Fruit fly (Drosophila melanogaster) whole organism, embryonic: Measurements from ENCODE around the gene mRpL20.

Experiments
- BEAF-32 ChIP-seq: fragments of 200-800 bp; sonication (Bioruptor generic); optimal IDR thresholded peaks from 3 replicates; lab custom pipeline; 2017; ENCODE audit warnings: missing biosample characterization, missing genetic modification characterization, mild to moderate bottlenecking, moderate library complexity, missing genetic modification reagents
- CG12391 ChIP-seq: fragments of 200-800 bp; sonication (Bioruptor generic); optimal IDR thresholded peaks from 3 replicates; lab custom pipeline; 2018; ENCODE audit warnings: missing biosample characterization, mild to moderate bottlenecking, missing genetic modification characterization, moderate library complexity
- CG13123 ChIP-seq: fragments of 200-800 bp; sonication (Bioruptor generic); optimal IDR thresholded peaks from 2 replicates; lab custom pipeline; 2016; ENCODE audit warnings: missing biosample characterization, missing genetic modification characterization
- CG13894 ChIP-seq: fragments of 200-800 bp; sonication (Bioruptor generic); optimal IDR thresholded peaks from 3 replicates; lab custom pipeline; 2018; ENCODE audit warnings: missing biosample characterization, mild to moderate bottlenecking, missing genetic modification characterization, moderate library complexity
- CG14710 ChIP-seq: fragments of 200-800 bp; sonication (Bioruptor generic); optimal IDR thresholded peaks from 3 replicates; lab custom pipeline; 2019; ENCODE audit warnings: missing biosample characterization, mild to moderate bottlenecking, missing genetic modification characterization, moderate library complexity
- CG15269 ChIP-seq: fragments of 200-800 bp; sonication (Bioruptor generic); optimal IDR thresholded peaks from 2 replicates; lab custom pipeline; 2018; ENCODE audit warnings: missing biosample characterization, mild to moderate bottlenecking, missing genetic modification characterization, moderate library complexity
- CG15696 ChIP-seq: fragments of 200-800 bp; sonication (Bioruptor generic); optimal IDR thresholded peaks from 2 replicates; lab custom pipeline; 2019; ENCODE audit warnings: missing biosample characterization, mild to moderate bottlenecking, missing genetic modification characterization, moderate library complexity
- CG17328 ChIP-seq: fragments of 200-800 bp; sonication (Bioruptor generic); IDR thresholded peaks from 2 replicates; pipeline ENCODE4 v1.3.6; 2022; ENCODE audit warnings: missing biosample characterization, missing genetic modification characterization
- CG17829 ChIP-seq: fragments of 200-800 bp; optimal IDR thresholded peaks from 2 replicates; lab custom pipeline; 2019; ENCODE audit warnings: missing biosample characterization, mild to moderate bottlenecking, missing genetic modification characterization, moderate library complexity
- CG18262 ChIP-seq: fragments of 200-800 bp; optimal IDR thresholded peaks from 3 replicates; lab custom pipeline; 2019; ENCODE audit warnings: missing biosample characterization, mild to moderate bottlenecking, missing genetic modification characterization, moderate library complexity
- CG31365 ChIP-seq: fragments of 200-800 bp; sonication (Bioruptor generic); optimal IDR thresholded peaks from 2 replicates; lab custom pipeline; 2018; ENCODE audit warnings: missing biosample characterization, mild to moderate bottlenecking, missing genetic modification characterization
- CG32772 ChIP-seq: fragments of 200-800 bp; sonication (Bioruptor generic); IDR thresholded peaks from 2 replicates; pipeline ENCODE4 v1.3.6; 2022; ENCODE audit warnings: missing biosample characterization, missing genetic modification characterization
- CG34224 ChIP-seq: fragments of 200-800 bp; sonication (Bioruptor generic); IDR thresholded peaks from 3 replicates; pipeline ENCODE4 v1.3.6; 2022; ENCODE audit warnings: missing biosample characterization, missing genetic modification characterization; ENCODE audit not compliant: partially characterized antibody
- CG34422 ChIP-seq: fragments of 200-800 bp; sonication (Bioruptor generic); IDR thresholded peaks from 3 replicates; pipeline ENCODE4 v1.3.6; 2022; ENCODE audit warnings: missing biosample characterization, missing genetic modification characterization
- CG3847 ChIP-seq: fragments of 200-800 bp; sonication (Bioruptor generic); IDR thresholded peaks from 2 replicates; pipeline ENCODE4 v1.3.6; 2022; ENCODE audit warnings: missing biosample characterization, missing genetic modification characterization
- CG6689 ChIP-seq: fragments of 200-800 bp; sonication (Bioruptor generic); IDR thresholded peaks from 2 replicates; pipeline ENCODE4 v1.3.6; 2022; ENCODE audit warnings: missing biosample characterization, missing genetic modification characterization
- CG7963 ChIP-seq: fragments of 200-800 bp; sonication (Bioruptor generic); IDR thresholded peaks from 3 replicates; pipeline ENCODE4 v1.3.6; 2022; ENCODE audit warnings: missing biosample characterization, missing genetic modification characterization; ENCODE audit not compliant: partially characterized antibody
- CG9932 ChIP-seq: fragments of 200-800 bp; sonication (Bioruptor generic); IDR thresholded peaks from 2 replicates; pipeline ENCODE4 v1.3.6; 2022; ENCODE audit warnings: missing biosample characterization, missing genetic modification characterization
- Dll ChIP-seq: fragments of 200-800 bp; sonication (Bioruptor generic); IDR thresholded peaks from 4 replicates; pipeline ENCODE4 v1.3.6; 2022; ENCODE audit warnings: missing biosample characterization, missing genetic modification characterization; ENCODE audit not compliant: partially characterized antibody
- Doc3 ChIP-seq: fragments of 200-800 bp; sonication (Bioruptor generic); IDR thresholded peaks from 3 replicates; pipeline ENCODE4 v1.3.6; 2022; ENCODE audit warnings: missing biosample characterization, missing genetic modification characterization; ENCODE audit not compliant: partially characterized antibody
- Ets97D ChIP-seq: fragments of 200-800 bp; sonication (Bioruptor generic); optimal IDR thresholded peaks from 3 replicates; lab custom pipeline; 2016; ENCODE audit warnings: missing biosample characterization, missing genetic modification characterization
- Fer3 ChIP-seq: fragments of 200-800 bp; sonication (Bioruptor generic); optimal IDR thresholded peaks from 2 replicates; lab custom pipeline; 2018; ENCODE audit warnings: missing biosample characterization, mild to moderate bottlenecking, missing genetic modification characterization, moderate library complexity
- HmgZ ChIP-seq: fragments of 200-800 bp; sonication (Bioruptor generic); optimal IDR thresholded peaks from 2 replicates; lab custom pipeline; 2018; ENCODE audit warnings: missing biosample characterization, mild to moderate bottlenecking, missing genetic modification characterization
- MBD-R2 ChIP-seq: fragments of 200-800 bp; sonication (Bioruptor generic); IDR thresholded peaks from 2 replicates; pipeline ENCODE4 v1.3.6; 2022; ENCODE audit warnings: missing biosample characterization, missing genetic modification characterization
- Opbp ChIP-seq: fragments of 200-800 bp; sonication (Bioruptor generic); IDR thresholded peaks from 3 replicates; pipeline ENCODE4 v1.3.6; 2022; ENCODE audit warnings: missing biosample characterization, missing genetic modification characterization; ENCODE audit not compliant: partially characterized antibody
- Sry-δ ChIP-seq: fragments of 200-800 bp; sonication (Bioruptor generic); optimal IDR thresholded peaks from 2 replicates; lab custom pipeline; 2016; ENCODE audit warnings: missing biosample characterization, missing genetic modification characterization
- YL-1 ChIP-seq: fragments of 200-800 bp; sonication (Bioruptor generic); optimal IDR thresholded peaks from 3 replicates; lab custom pipeline; 2017; ENCODE audit warnings: missing biosample characterization, mild to moderate bottlenecking, missing genetic modification characterization
- bbx ChIP-seq: fragments of 200-800 bp; sonication (Bioruptor generic); IDR thresholded peaks from 2 replicates; pipeline ENCODE4 v1.3.6; 2022; ENCODE audit warnings: missing biosample characterization, missing genetic modification characterization; ENCODE audit not compliant: partially characterized antibody
- chinmo ChIP-seq: fragments of 200-800 bp; sonication (Bioruptor generic); IDR thresholded peaks from 4 replicates; pipeline ENCODE4 v1.3.6; 2022; ENCODE audit warnings: missing biosample characterization, missing genetic modification characterization; ENCODE audit not compliant: partially characterized antibody
- dm ChIP-seq: fragments of 200-800 bp; sonication (Bioruptor generic); optimal IDR thresholded peaks from 3 replicates; lab custom pipeline; 2016; ENCODE audit warnings: missing biosample characterization, missing genetic modification characterization
- dmrt11E ChIP-seq: fragments of 200-800 bp; sonication (Bioruptor generic); optimal IDR thresholded peaks from 3 replicates; lab custom pipeline; 2018; ENCODE audit warnings: missing biosample characterization, mild to moderate bottlenecking, missing genetic modification characterization, moderate library complexity
- grau ChIP-seq: fragments of 200-800 bp; optimal IDR thresholded peaks from 3 replicates; lab custom pipeline; 2019; ENCODE audit warnings: missing biosample characterization, mild to moderate bottlenecking, missing genetic modification characterization, moderate library complexity
- her ChIP-seq: fragments of 200-800 bp; sonication (Bioruptor generic); optimal IDR thresholded peaks from 2 replicates; lab custom pipeline; 2016; ENCODE audit warnings: missing biosample characterization, missing genetic modification characterization
- inv ChIP-seq: fragments of 200-800 bp; sonication (Bioruptor generic); IDR thresholded peaks from 2 replicates; pipeline ENCODE4 v1.3.6; 2022; ENCODE audit warnings: missing biosample characterization, missing genetic modification characterization; ENCODE audit not compliant: partially characterized antibody
- nerfin-2 ChIP-seq: fragments of 200-800 bp; sonication (Bioruptor generic); IDR thresholded peaks from 2 replicates; pipeline ENCODE4 v1.3.6; 2022; ENCODE audit warnings: missing biosample characterization, missing genetic modification characterization; ENCODE audit not compliant: partially characterized antibody
- nmo ChIP-seq: fragments of 200-800 bp; sonication (Bioruptor generic); optimal IDR thresholded peaks from 2 replicates; lab custom pipeline; 2018; ENCODE audit warnings: missing biosample characterization, mild to moderate bottlenecking, missing genetic modification characterization, moderate library complexity
- pho ChIP-seq: fragments of 200-800 bp; sonication (Bioruptor generic); optimal IDR thresholded peaks from 2 replicates; lab custom pipeline; 2016; ENCODE audit warnings: missing biosample characterization, missing genetic modification characterization
- phol ChIP-seq: fragments of 200-800 bp; sonication (Bioruptor generic); optimal IDR thresholded peaks from 3 replicates; lab custom pipeline; 2018; ENCODE audit warnings: missing biosample characterization, mild to moderate bottlenecking, missing genetic modification characterization, moderate library complexity
- prd ChIP-seq, 3 experiments: fragments of >200 bp in 2 of 3; fragments of 200-800 bp in 1 of 3; sonication (Bioruptor generic) in 1 of 3; optimal IDR thresholded peaks in 2 of 3; IDR thresholded peaks in 1 of 3; 2 replicates in 2 of 3; 3 replicates in 1 of 3; pipeline versions ENCODE4 v1.3.6 to Lab custom; 2017 to 2022; ENCODE audit warnings: missing biosample characterization in 1 of 3, missing genetic modification characterization in 1 of 3
- schlank ChIP-seq: fragments of 200-800 bp; sonication (Bioruptor generic); optimal IDR thresholded peaks from 2 replicates; lab custom pipeline; 2018; ENCODE audit warnings: missing biosample characterization, mild to moderate bottlenecking, missing genetic modification characterization
- slou ChIP-seq: fragments of 200-800 bp; sonication (Bioruptor generic); optimal IDR thresholded peaks from 3 replicates; lab custom pipeline; 2016; ENCODE audit warnings: missing biosample characterization, missing genetic modification characterization
- stwl ChIP-seq: fragments of 200-800 bp; sonication (Bioruptor generic); optimal IDR thresholded peaks from 3 replicates; lab custom pipeline; 2018; ENCODE audit warnings: missing biosample characterization, mild to moderate bottlenecking, missing genetic modification characterization, moderate library complexity
- tap ChIP-seq: fragments of 200-800 bp; optimal IDR thresholded peaks from 3 replicates; lab custom pipeline; 2019; ENCODE audit warnings: missing biosample characterization, mild to moderate bottlenecking, missing genetic modification characterization, moderate library complexity
- trem ChIP-seq: fragments of 200-800 bp; optimal IDR thresholded peaks from 3 replicates; lab custom pipeline; 2019; ENCODE audit warnings: missing biosample characterization, mild to moderate bottlenecking, missing genetic modification characterization, moderate library complexity
- usp ChIP-seq: fragments of >200 bp; optimal IDR thresholded peaks from 2 replicates; lab custom pipeline; 2017; ENCODE audit warnings: missing biosample characterization, missing genetic modification characterization
- vnd ChIP-seq: fragments of 200-800 bp; sonication (Bioruptor generic); IDR thresholded peaks from 3 replicates; pipeline ENCODE4 v1.3.6; 2022; ENCODE audit warnings: missing biosample characterization, missing genetic modification characterization; ENCODE audit not compliant: partially characterized antibody
- z ChIP-seq: fragments of 200-800 bp; sonication (Bioruptor generic); IDR thresholded peaks from 3 replicates; pipeline ENCODE4 v1.3.6; 2022; ENCODE audit warnings: missing biosample characterization, missing genetic modification characterization
- zen ChIP-seq: fragments of 200-800 bp; sonication (Bioruptor generic); optimal IDR thresholded peaks from 3 replicates; lab custom pipeline; 2018; ENCODE audit warnings: missing biosample characterization, mild to moderate bottlenecking, missing genetic modification characterization, moderate library complexity

The mRpL20 gene

dm6 chr3L:13049671-13050070, 32.0 kb upstream of the mRpL20 start (continued):
- TF ChIP-seq schlank (no peak), grau (tag; lab: Kevin White, UChicago) (peak; percentile 1), CG15696 (peak; percentile 84), z (no peak), trem (tag; lab: Kevin White, UChicago) (peak; percentile 3), dmrt11E (tag; lab: Kevin White, UChicago) (peak; percentile 67), phol (tag; lab: Kevin White, UChicago) (peak; percentile 15), nmo (GFP tag; lab: Kevin White, UChicago) (peak; percentile 30), prd (optimal IDR thresholded peaks at IDR 0.05; lab: Kevin White, UChicago) (no peak), prd (GFP tag; IDR thresholded peaks at IDR 0.05; lab: Robert Waterston, UW) (peak; percentile 4; the same call in 1 of the 3 replicates), inv (no peak), CG32772 (peak; percentile 21; the same call in 1 of the 2 replicates), CG12391 (tag; lab: Kevin White, UChicago) (peak; percentile 14), CG34422 (0 out of 3 replicates have a peak, but pooled peaks have one; percentile 13)

dm6 chr3L:13046758-13047157, 29.1 kb upstream of the mRpL20 start, which contains the start of gene CG11279:
CG11279 (plus strand) TSS chr3L:13046977.
- TF ChIP-seq CG15269 (tag; lab: Kevin White, UChicago) (peak; percentile 16), CG31365 (tag; lab: Kevin White, UChicago) (no peak), CG14710 (tag; lab: Kevin White, UChicago) (peak; percentile 28), usp (no peak), CG18262 (tag; lab: Kevin White, UChicago) (peak; percentile 6), slou (GFP tag; lab: Kevin White, UChicago) (no peak), CG7963 (GFP tag; lab: Robert Waterston, UW) (peak; percentile 78; the same call in 2 of the 3 replicates), pho (GFP tag; lab: Kevin White, UChicago) (no peak), vnd (GFP tag; lab: Robert Waterston, UW) (peak; percentile 54; the same call in 1 of the 3 replicates), chinmo (GFP tag; lab: Robert Waterston, UW) (peak; percentile 66; the same call in 1 of the 4 replicates), Fer3 (tag; lab: Kevin White, UChicago) (no peak), CG13894 (tag; lab: Kevin White, UChicago) (no peak), YL-1 (GFP tag; lab: Kevin White, UChicago) (peak; percentile 67), MBD-R2 (peak; percentile 61; the same call in 1 of the 2 replicates), CG17328 (GFP tag; lab: Robert Waterston, UW) (no peak), CG17829 (peak; percentile 33), CG13123 (GFP tag; lab: Kevin White, UChicago) (no peak), Ets97D (GFP tag; lab: Kevin White, UChicago) (peak; percentile 37), HmgZ (tag; lab: Kevin White, UChicago) (peak; percentile 0), zen (no peak), Opbp (GFP tag; lab: Robert Waterston, UW) (peak; percentile 81; the same call in 2 of the 3 replicates), stwl (peak; percentile 53), CG3847 (peak; percentile 58), CG9932 (GFP tag; lab: Robert Waterston, UW) (no peak), dm (GFP tag; lab: Kevin White, UChicago) (peak; percentile 66), CG34224 (GFP tag; lab: Robert Waterston, UW) (peak; percentile 85), Doc3 (GFP tag; lab: Robert Waterston, UW) (peak; percentile 54; the same call in 2 of the 3 replicates), her (no peak), nerfin-2 (GFP tag; lab: Robert Waterston, UW) (peak; percentile 80), tap (no peak), Sry-δ (GFP tag; lab: Kevin White, UChicago) (peak; percentile 59), bbx (GFP tag; lab: Robert Waterston, UW) (peak; percentile 85), Dll (GFP tag; lab: Robert Waterston, UW) (peak; percentile 79), CG6689 (GFP tag; lab: Robert Waterston, UW) (no peak), BEAF-32 (GFP tag; lab: Kevin White, UChicago) (peak; percentile 73)
